Fruit fly (Drosophila melanogaster): ENCODE results near the gene ems.

Gene ems

DNA sequence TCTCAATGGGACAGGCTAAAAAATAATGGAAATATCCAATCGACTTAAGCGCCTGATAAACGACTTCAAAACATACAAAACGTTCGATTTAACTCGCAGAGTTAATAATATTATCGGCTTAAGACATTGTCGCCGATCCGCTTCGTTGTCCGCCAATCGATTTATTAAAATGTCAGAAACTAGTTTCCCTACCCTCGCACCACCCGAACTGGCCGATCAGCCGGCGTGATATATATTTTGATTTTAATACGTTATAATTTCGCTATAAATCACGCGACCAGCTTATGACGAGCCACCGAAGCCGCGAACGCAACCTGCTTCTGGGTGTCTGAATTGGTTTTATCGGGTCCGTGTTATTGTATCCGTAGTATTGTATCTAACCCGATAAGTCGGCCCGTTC lies 25.9 kb downstream of the ems start (continued):
- TF ChIP-seq CG11247 (GFP tag; IDR thresholded peaks at IDR 0.05) (no peak), eve (GFP tag; optimal IDR thresholded peaks at IDR 0.05) (no peak), Ets65A (GFP tag) (peak; percentile 40), Sox102F (GFP tag; optimal IDR thresholded peaks at IDR 0.05) (no peak), Meics (GFP tag; optimal IDR thresholded peaks at IDR 0.05) (no peak)

- TF ChIP-seq kni (GFP tag; optimal IDR thresholded peaks at IDR 0.05) = peak; percentile 28
- no peak for TF ChIP-seq ATbp (GFP tag; optimal IDR thresholded peaks at IDR 0.05)
- TF ChIP-seq wdn (GFP tag; IDR thresholded peaks at IDR 0.05) = no peak
- no peak for TF ChIP-seq CG4282 (GFP tag; optimal IDR thresholded peaks at IDR 0.05)
- TF ChIP-seq Bteb2 (GFP tag; optimal IDR thresholded peaks at IDR 0.05) = no peak
- TF ChIP-seq pb (GFP tag; optimal IDR thresholded peaks at IDR 0.05) = no peak
- no peak for TF ChIP-seq jigr1 (GFP tag; IDR thresholded peaks at IDR 0.05)
- peak; percentile 1 for TF ChIP-seq mirr (GFP tag; optimal IDR thresholded peaks at IDR 0.05)
- no peak for TF ChIP-seq CG32767 (GFP tag; IDR thresholded peaks at IDR 0.05)
- TF ChIP-seq CG9609 (GFP tag; optimal IDR thresholded peaks at IDR 0.05) = no peak
- no peak for TF ChIP-seq z (GFP tag; IDR thresholded peaks at IDR 0.05)
- TF ChIP-seq CTCF (GFP tag; optimal IDR thresholded peaks at IDR 0.05) = no peak
- no peak for TF ChIP-seq HmgZ (tag; optimal IDR thresholded peaks at IDR 0.05)
- no peak for TF ChIP-seq NfI (GFP tag; optimal IDR thresholded peaks at IDR 0.05)
- no peak for TF ChIP-seq cwo (GFP tag; optimal IDR thresholded peaks at IDR 0.05)
- TF ChIP-seq emc (GFP tag; optimal IDR thresholded peaks at IDR 0.05) = no peak
- TF ChIP-seq CG1832 (GFP tag; optimal IDR thresholded peaks at IDR 0.05) = peak; percentile 59
- no peak for TF ChIP-seq HHEX (GFP tag; optimal IDR thresholded peaks at IDR 0.05)
- TF ChIP-seq CG4360 (GFP tag; IDR thresholded peaks at IDR 0.05) = 0 out of 2 replicates have a peak, but pooled peaks have one; percentile 25
- no peak for TF ChIP-seq esg (GFP tag; conservative IDR thresholded peaks at IDR 0.05)
- TF ChIP-seq abd-A (tag; optimal IDR thresholded peaks at IDR 0.05) = peak; percentile 65
- TF ChIP-seq Usf (GFP tag; optimal IDR thresholded peaks at IDR 0.05) = no peak
- TF ChIP-seq E2f2 (GFP tag; IDR thresholded peaks at IDR 0.05) = no peak
- TF ChIP-seq slp2 (GFP tag; optimal IDR thresholded peaks at IDR 0.05) = no peak
- TF ChIP-seq gfzf (GFP tag; optimal IDR thresholded peaks at IDR 0.05) = no peak
- TF ChIP-seq CG18619 (GFP tag; optimal IDR thresholded peaks at IDR 0.05) = no peak
- no peak for TF ChIP-seq sim (GFP tag; IDR thresholded peaks at IDR 0.05)
- TF ChIP-seq oc (tag; optimal IDR thresholded peaks at IDR 0.05) = peak; percentile 36
- TF ChIP-seq CG6654 (GFP tag; optimal IDR thresholded peaks at IDR 0.05) = no peak
- TF ChIP-seq CG17361 (GFP tag; IDR thresholded peaks at IDR 0.05) = no peak
- no peak for TF ChIP-seq CG3407 (GFP tag; optimal IDR thresholded peaks at IDR 0.05)
- TF ChIP-seq gsb-n (tag; optimal IDR thresholded peaks at IDR 0.05) = peak; percentile 65
- TF ChIP-seq CG14441 (GFP tag; IDR thresholded peaks at IDR 0.05) = no peak
- no peak for TF ChIP-seq Neu2 (GFP tag; optimal IDR thresholded peaks at IDR 0.05; ENCODE audit: borderline replicate concordance)
- TF ChIP-seq CG3995 (GFP tag; optimal IDR thresholded peaks at IDR 0.05) = no peak
- peak in 1 of 2 experiments; percentile 28 for TF ChIP-seq tll (GFP tag; optimal IDR thresholded peaks at IDR 0.05)
- no peak for TF ChIP-seq bcd (GFP tag; optimal IDR thresholded peaks at IDR 0.05)
- no peak for TF ChIP-seq CG17912 (GFP tag; optimal IDR thresholded peaks at IDR 0.05)
- TF ChIP-seq eyg (GFP tag; optimal IDR thresholded peaks at IDR 0.05) = no peak
- TF ChIP-seq CG17612 (GFP tag; IDR thresholded peaks at IDR 0.05) = no peak
- TF ChIP-seq Rx (GFP tag; IDR thresholded peaks at IDR 0.05) = no peak
- TF ChIP-seq run (tag; optimal IDR thresholded peaks at IDR 0.05) = peak; percentile 66
- no peak for TF ChIP-seq Dek (tag; optimal IDR thresholded peaks at IDR 0.05)
- TF ChIP-seq H15 (GFP tag; IDR thresholded peaks at IDR 0.05) = no peak
- TF ChIP-seq CG17385 (GFP tag; optimal IDR thresholded peaks at IDR 0.05) = no peak
- no peak for TF ChIP-seq CG15011 (GFP tag; optimal IDR thresholded peaks at IDR 0.05)
These were observed 28.6 kb downstream of the ems start for dm6 chr3R:13930252-13930651.

All from whole organism, embryonic.